Worm (Caenorhabditis elegans): ENCODE results near the gene rpl-32.

The rpl-32 gene

DNA sequence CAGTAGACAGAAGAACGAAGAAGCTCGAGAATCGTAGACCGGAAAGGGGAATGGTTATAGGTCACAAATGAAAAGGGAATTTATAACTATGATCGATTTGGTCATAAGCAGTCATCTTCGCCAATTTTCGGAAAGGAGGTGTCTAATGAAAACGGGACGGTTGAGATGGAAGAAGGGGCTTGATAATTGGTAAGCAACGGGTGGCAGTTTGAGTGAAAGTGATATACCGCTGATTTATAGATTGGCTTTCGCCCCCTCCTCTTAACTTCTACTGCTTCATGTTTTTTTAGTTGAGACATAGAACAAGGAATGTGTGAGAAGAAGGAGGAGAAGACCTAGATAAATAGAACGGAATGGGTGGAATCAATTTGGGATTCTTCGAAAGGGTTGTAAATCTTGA, 15.9 kb upstream of the rpl-32 start:
- TF ChIP-seq F57C9.4 (tag; optimal IDR thresholded peaks at IDR 0.05): no peak
- no peak for TF ChIP-seq sdz-38 (tag; optimal IDR thresholded peaks at IDR 0.05)
- no peak for TF ChIP-seq hrde-1 (tag; optimal IDR thresholded peaks at IDR 0.05; ENCODE audit: borderline replicate concordance)
- TF ChIP-seq nfya-2 (GFP tag; IDR thresholded peaks at IDR 0.05): no peak
- no peak for TF ChIP-seq B0035.1 (tag; optimal IDR thresholded peaks at IDR 0.05)
- no peak for TF ChIP-seq ztf-28 (GFP tag; IDR thresholded peaks at IDR 0.05)
- no peak for TF ChIP-seq nhr-120 (GFP tag; IDR thresholded peaks at IDR 0.05)
- no peak for TF ChIP-seq tlf-1 (GFP tag; optimal IDR thresholded peaks at IDR 0.05)
- no peak for TF ChIP-seq F57A8.1 (GFP tag; optimal IDR thresholded peaks at IDR 0.05)
- no peak for TF ChIP-seq ZK185.1 (tag; optimal IDR thresholded peaks at IDR 0.05; ENCODE audit: poor library complexity, severe bottlenecking)
- no peak for TF ChIP-seq Y95B8A.8 (GFP tag; IDR thresholded peaks at IDR 0.05)
- TF ChIP-seq cebp-1 (GFP tag; IDR thresholded peaks at IDR 0.05): no peak
- no peak for TF ChIP-seq cebp-1 (tag; optimal IDR thresholded peaks at IDR 0.05)
- TF ChIP-seq T07F8.4 (tag; optimal IDR thresholded peaks at IDR 0.05): no peak
- TF ChIP-seq ama-1 (optimal IDR thresholded peaks at IDR 0.05): no peak
- no peak for TF ChIP-seq ama-1 (GFP tag; optimal IDR thresholded peaks at IDR 0.05)
- no peak for TF ChIP-seq Y53F4B.3 (GFP tag; IDR thresholded peaks at IDR 0.05)
- no peak for TF ChIP-seq attf-3 (GFP tag; conservative IDR thresholded peaks at IDR 0.05)

DNA sequence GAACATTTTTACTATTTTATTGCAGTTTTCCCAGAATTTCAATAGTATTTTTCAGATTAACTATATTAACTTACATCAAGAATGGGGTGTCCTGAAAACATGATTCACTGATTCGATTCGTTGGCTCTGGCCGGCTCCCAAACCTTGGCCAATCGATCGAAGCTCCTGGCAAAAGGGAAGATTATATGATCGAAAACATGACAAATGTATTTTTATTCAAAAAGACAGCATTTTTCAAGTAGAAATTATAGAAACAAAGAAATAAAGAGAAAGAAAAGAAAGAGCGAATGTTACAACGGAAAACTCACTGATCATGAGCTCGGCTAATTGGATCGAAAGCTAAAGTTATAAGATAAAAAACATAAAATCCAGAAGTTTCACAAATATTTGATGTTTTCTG, 13.9 kb upstream of the rpl-32 start, which contains the start of gene T24B8.4:
TSS of gene T24B8.4 (minus strand) at position 101 of the 400 bp plus-strand sequence.
- TF ChIP-seq F55B11.4 (tag; optimal IDR thresholded peaks at IDR 0.05; ENCODE audit: borderline replicate concordance, insufficient read depth): no peak
- TF ChIP-seq F57A8.1 (GFP tag; optimal IDR thresholded peaks at IDR 0.05): no peak
- TF ChIP-seq ama-1 (optimal IDR thresholded peaks at IDR 0.05): no peak
- TF ChIP-seq ama-1 (GFP tag; optimal IDR thresholded peaks at IDR 0.05): no peak
- TF ChIP-seq F33H1.4 (GFP tag; IDR thresholded peaks at IDR 0.05): no peak
- TF ChIP-seq xnd-1 (tag; optimal IDR thresholded peaks at IDR 0.05): no peak
- no peak for TF ChIP-seq C06A6.2 (GFP tag; conservative IDR thresholded peaks at IDR 0.05)
- no peak for TF ChIP-seq ztf-28 (GFP tag; IDR thresholded peaks at IDR 0.05)
- TF ChIP-seq ceh-58 (GFP tag; IDR thresholded peaks at IDR 0.05): no peak
- TF ChIP-seq madf-6 (GFP tag; IDR thresholded peaks at IDR 0.05): no peak
- no peak for TF ChIP-seq atf-7 (tag; optimal IDR thresholded peaks at IDR 0.05)
- no peak for TF ChIP-seq ztf-25 (GFP tag; IDR thresholded peaks at IDR 0.05)
- TF ChIP-seq K11D2.4 (GFP tag; IDR thresholded peaks at IDR 0.05): no peak
- no peak for TF ChIP-seq pbrm-1 (GFP tag; IDR thresholded peaks at IDR 0.05)
- TF ChIP-seq repo-1 (tag; optimal IDR thresholded peaks at IDR 0.05): no peak
- TF ChIP-seq rcor-1 (GFP tag; IDR thresholded peaks at IDR 0.05): no peak
- no peak for TF ChIP-seq F23B12.7 (tag; optimal IDR thresholded peaks at IDR 0.05; ENCODE audit: insufficient read depth)

DNA sequence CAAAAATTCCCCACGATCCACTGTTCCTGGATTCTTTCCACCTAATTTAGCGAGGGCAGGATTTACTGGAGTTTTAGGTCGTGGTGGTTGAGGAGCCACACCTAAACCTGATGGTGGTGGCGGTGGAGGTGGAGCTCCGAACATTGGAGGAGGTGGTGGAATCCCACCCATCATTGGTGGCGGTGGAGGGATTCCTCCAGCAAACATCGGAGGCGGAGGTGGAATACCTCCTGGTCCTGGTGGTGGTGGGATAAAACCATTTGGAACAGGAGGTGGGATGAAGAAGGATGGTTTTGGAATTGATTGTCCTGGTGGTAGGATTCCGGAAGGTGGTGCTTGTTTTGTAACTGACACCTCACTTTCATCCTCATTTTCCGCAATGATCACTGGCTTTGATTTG, 13.0 kb upstream of the rpl-32 start:
- TF ChIP-seq F49E8.2 (tag; optimal IDR thresholded peaks at IDR 0.05; ENCODE audit: insufficient read depth) (no peak), ama-1 (optimal IDR thresholded peaks at IDR 0.05) (no peak), ama-1 (GFP tag; optimal IDR thresholded peaks at IDR 0.05) (no peak), Y53F4B.3 (GFP tag; IDR thresholded peaks at IDR 0.05) (no peak), snpc-4 (GFP tag; optimal IDR thresholded peaks at IDR 0.05) (no peak), snpc-4 (tag; optimal IDR thresholded peaks at IDR 0.05) (no peak), rcor-1 (GFP tag; IDR thresholded peaks at IDR 0.05) (no peak), F57A8.1 (GFP tag; optimal IDR thresholded peaks at IDR 0.05) (no peak), mcd-1 (GFP tag; IDR thresholded peaks at IDR 0.05) (0 out of 2 replicates have a peak, but pooled peaks have one; percentile 23), bed-2 (GFP tag; IDR thresholded peaks at IDR 0.05) (no peak), lin-35 (GFP tag; optimal IDR thresholded peaks at IDR 0.05) (no peak), snpc-3.4 (tag; optimal IDR thresholded peaks at IDR 0.05) (no peak), Y79H2A.3 (GFP tag; conservative IDR thresholded peaks at IDR 0.05) (no peak), zfh-2 (GFP tag; conservative IDR thresholded peaks at IDR 0.05) (peak; percentile 75), snpc-1.3 (tag; optimal IDR thresholded peaks at IDR 0.05; ENCODE audit: insufficient read depth) (no peak), zim-3 (tag; optimal IDR thresholded peaks at IDR 0.05) (no peak), nfya-1 (tag; optimal IDR thresholded peaks at IDR 0.05; ENCODE audit: borderline replicate concordance, insufficient read depth) (no peak), ceh-91 (GFP tag; IDR thresholded peaks at IDR 0.05) (no peak), ztf-26 (tag; optimal IDR thresholded peaks at IDR 0.05) (no peak), ceh-79 (tag; optimal IDR thresholded peaks at IDR 0.05) (no peak), athp-1 (tag; optimal IDR thresholded peaks at IDR 0.05) (no peak)
